Fruit fly (Drosophila melanogaster) whole organism, embryonic: ENCODE measurements around the gene PLCXD.

ENCODE experiments used
- ATbp ChIP-seq: fragments of 200-800 bp; sonication (Bioruptor generic); optimal IDR thresholded peaks from 2 replicates; lab custom pipeline; 2017; ENCODE audit warnings: missing biosample characterization, mild to moderate bottlenecking, missing genetic modification characterization, missing genetic modification reagents
- Asciz ChIP-seq: fragments of 200-800 bp; sonication (Bioruptor generic); optimal IDR thresholded peaks from 2 replicates; lab custom pipeline; 2017; ENCODE audit warnings: missing biosample characterization, mild to moderate bottlenecking, missing genetic modification characterization, missing genetic modification reagents
- Blimp-1 ChIP-seq: fragments of 200-800 bp; sonication (Bioruptor generic); optimal IDR thresholded peaks from 3 replicates; lab custom pipeline; 2018; ENCODE audit warnings: missing biosample characterization, missing genetic modification characterization, mild to moderate bottlenecking, moderate library complexity, missing genetic modification reagents
- CG10147 ChIP-seq: fragments of 200-800 bp; sonication (Bioruptor generic); optimal IDR thresholded peaks from 2 replicates; lab custom pipeline; 2019; ENCODE audit warnings: missing biosample characterization, mild to moderate bottlenecking, missing genetic modification characterization, moderate library complexity
- CG11085 ChIP-seq: fragments of 200-800 bp; sonication (Bioruptor generic); IDR thresholded peaks from 2 replicates; pipeline ENCODE4 v1.3.6; 2022; ENCODE audit warnings: missing biosample characterization, missing genetic modification characterization
- CG11504 ChIP-seq: fragments of 200-800 bp; sonication (Bioruptor generic); optimal IDR thresholded peaks from 3 replicates; lab custom pipeline; 2019; ENCODE audit warnings: missing biosample characterization, mild to moderate bottlenecking, missing genetic modification characterization, moderate library complexity
- CG1233 ChIP-seq: fragments of 200-800 bp; sonication (Bioruptor generic); optimal IDR thresholded peaks from 4 replicates; lab custom pipeline; 2018; ENCODE audit warnings: missing biosample characterization, mild to moderate bottlenecking, missing genetic modification characterization
- CG12942 ChIP-seq: fragments of 200-800 bp; sonication (Bioruptor generic); optimal IDR thresholded peaks from 3 replicates; lab custom pipeline; 2016; ENCODE audit warnings: missing biosample characterization, missing genetic modification characterization
- CG13624 ChIP-seq: fragments of 200-800 bp; sonication (Bioruptor generic); optimal IDR thresholded peaks from 2 replicates; lab custom pipeline; 2016; ENCODE audit warnings: missing biosample characterization, missing genetic modification characterization
- CG15696 ChIP-seq: fragments of 200-800 bp; sonication (Bioruptor generic); optimal IDR thresholded peaks from 2 replicates; lab custom pipeline; 2019; ENCODE audit warnings: missing biosample characterization, mild to moderate bottlenecking, missing genetic modification characterization, moderate library complexity
- CG16779 ChIP-seq: fragments of 200-800 bp; sonication (Bioruptor generic); IDR thresholded peaks from 2 replicates; pipeline ENCODE4 v1.3.6; 2022; ENCODE audit warnings: missing biosample characterization, missing genetic modification characterization
- CG1792 ChIP-seq: fragments of 200-800 bp; sonication (Bioruptor generic); optimal IDR thresholded peaks from 2 replicates; lab custom pipeline; 2016; ENCODE audit warnings: missing biosample characterization, missing genetic modification characterization
- CG30020 ChIP-seq: fragments of 200-800 bp; optimal IDR thresholded peaks from 2 replicates; lab custom pipeline; 2019; ENCODE audit warnings: missing biosample characterization, mild to moderate bottlenecking, missing genetic modification characterization, moderate library complexity
- CG31441 ChIP-seq: fragments of 200-800 bp; sonication (Bioruptor generic); IDR thresholded peaks from 2 replicates; pipeline ENCODE4 v1.3.6; 2022; ENCODE audit warnings: missing biosample characterization, missing genetic modification characterization
- CG4282 ChIP-seq: fragments of 200-800 bp; sonication (Bioruptor generic); optimal IDR thresholded peaks from 2 replicates; lab custom pipeline; 2016; ENCODE audit warnings: missing biosample characterization, missing genetic modification characterization
- CG7839 ChIP-seq: fragments of 200-800 bp; sonication (Bioruptor generic); optimal IDR thresholded peaks from 3 replicates; lab custom pipeline; 2018; ENCODE audit warnings: missing biosample characterization, mild to moderate bottlenecking, missing genetic modification characterization, moderate library complexity
- CG9817 ChIP-seq: fragments of 200-800 bp; sonication (Bioruptor generic); optimal IDR thresholded peaks from 2 replicates; lab custom pipeline; 2018; ENCODE audit warnings: missing biosample characterization, mild to moderate bottlenecking, missing genetic modification characterization, moderate library complexity
- Dip2 ChIP-seq: fragments of 200-800 bp; sonication (Bioruptor generic); IDR thresholded peaks from 2 replicates; pipeline ENCODE4 v1.3.6; 2022; ENCODE audit warnings: missing biosample characterization, missing genetic modification characterization
- Doc2 ChIP-seq: fragments of 200-800 bp; sonication (Bioruptor generic); IDR thresholded peaks from 2 replicates; pipeline ENCODE4 v1.3.6; 2022; ENCODE audit warnings: missing biosample characterization, missing genetic modification characterization
- Ets65A ChIP-seq: fragments of 200-800 bp; sonication (Bioruptor generic); peaks from one replicate; lab custom pipeline; 2016; ENCODE audit warnings: missing biosample characterization, missing genetic modification characterization
- Hr78 ChIP-seq, 2 experiments: fragments of 200-800 bp in 1 of 2; fragments of >200 bp in 1 of 2; sonication (Bioruptor generic) in 1 of 2; optimal IDR thresholded peaks; 2 replicates each; lab custom pipeline; 2017 to 2019; ENCODE audit warnings: missing biosample characterization in 2 of 2, missing genetic modification characterization in 2 of 2, mild to moderate bottlenecking in 1 of 2, moderate library complexity in 1 of 2
- Mes4 ChIP-seq: fragments of 200-800 bp; sonication (Bioruptor generic); optimal IDR thresholded peaks from 2 replicates; lab custom pipeline; 2016; ENCODE audit warnings: missing biosample characterization, missing genetic modification characterization
- NC2β ChIP-seq: fragments of 200-800 bp; sonication (Bioruptor generic); optimal IDR thresholded peaks from 2 replicates; lab custom pipeline; 2016; ENCODE audit warnings: missing biosample characterization, missing genetic modification characterization
- Vsx1 ChIP-seq: fragments of 200-800 bp; sonication (Bioruptor generic); optimal IDR thresholded peaks from 2 replicates; lab custom pipeline; 2017; ENCODE audit warnings: missing biosample characterization, mild to moderate bottlenecking, missing genetic modification characterization, missing genetic modification reagents
- YL-1 ChIP-seq: fragments of 200-800 bp; sonication (Bioruptor generic); optimal IDR thresholded peaks from 3 replicates; lab custom pipeline; 2017; ENCODE audit warnings: missing biosample characterization, mild to moderate bottlenecking, missing genetic modification characterization
- da ChIP-seq: fragments of 200-800 bp; sonication (Bioruptor generic); optimal IDR thresholded peaks from 2 replicates; lab custom pipeline; 2016; ENCODE audit warnings: missing biosample characterization, missing genetic modification characterization
- dmrt99B ChIP-seq: fragments of 200-800 bp; sonication (Bioruptor generic); optimal IDR thresholded peaks from 2 replicates; lab custom pipeline; 2018; ENCODE audit warnings: missing biosample characterization, mild to moderate bottlenecking, missing genetic modification characterization, moderate library complexity
- dpn ChIP-seq, 2 experiments: fragments of 200-800 bp; sonication (Bioruptor generic); optimal IDR thresholded peaks; 3 replicates each; lab custom pipeline; 2016; ENCODE audit warnings: missing biosample characterization in 2 of 2, missing genetic modification characterization in 2 of 2
- eyg ChIP-seq: fragments of 200-800 bp; sonication (Bioruptor generic); optimal IDR thresholded peaks from 3 replicates; lab custom pipeline; 2016; ENCODE audit warnings: missing biosample characterization, missing genetic modification characterization
- fu2 ChIP-seq: fragments of 200-800 bp; sonication (Bioruptor generic); optimal IDR thresholded peaks from 2 replicates; lab custom pipeline; 2016; ENCODE audit warnings: missing biosample characterization, missing genetic modification characterization
- h ChIP-seq: fragments of >200 bp; optimal IDR thresholded peaks from 2 replicates; lab custom pipeline; 2017
- hb ChIP-seq: fragments of 200-800 bp; sonication (Bioruptor generic); IDR thresholded peaks from 3 replicates; pipeline ENCODE4 v1.3.6; 2022; ENCODE audit warnings: missing biosample characterization, missing genetic modification characterization; ENCODE audit not compliant: partially characterized antibody
- jing ChIP-seq: fragments of 200-800 bp; sonication (Bioruptor generic); optimal IDR thresholded peaks from 2 replicates; lab custom pipeline; 2018; ENCODE audit warnings: missing biosample characterization, mild to moderate bottlenecking, missing genetic modification characterization
- jumu ChIP-seq: fragments of 200-800 bp; sonication (Bioruptor generic); optimal IDR thresholded peaks from 3 replicates; lab custom pipeline; 2016; ENCODE audit warnings: missing biosample characterization, missing genetic modification characterization
- nau ChIP-seq: fragments of 200-800 bp; sonication (Bioruptor generic); optimal IDR thresholded peaks from 3 replicates; lab custom pipeline; 2017; ENCODE audit warnings: missing biosample characterization, mild to moderate bottlenecking, missing genetic modification characterization, missing genetic modification reagents
- pb ChIP-seq: fragments of 200-800 bp; sonication (Bioruptor generic); optimal IDR thresholded peaks from 3 replicates; lab custom pipeline; 2016; ENCODE audit warnings: missing biosample characterization, missing genetic modification characterization
- pum ChIP-seq: fragments of 200-800 bp; sonication (Bioruptor generic); optimal IDR thresholded peaks from 2 replicates; lab custom pipeline; 2016; ENCODE audit warnings: missing biosample characterization, missing genetic modification characterization
- repo ChIP-seq: fragments of 200-800 bp; sonication (Bioruptor generic); optimal IDR thresholded peaks from 2 replicates; lab custom pipeline; 2016; ENCODE audit warnings: missing biosample characterization, missing genetic modification characterization
- sima ChIP-seq: fragments of 200-800 bp; sonication (Bioruptor generic); optimal IDR thresholded peaks from 2 replicates; lab custom pipeline; 2016; ENCODE audit warnings: missing biosample characterization, missing genetic modification characterization
- slbo ChIP-seq: fragments of 200-800 bp; sonication (Bioruptor generic); IDR thresholded peaks from 2 replicates; pipeline ENCODE4 v1.3.6; 2022; ENCODE audit warnings: missing biosample characterization, missing genetic modification characterization
- tap ChIP-seq: fragments of 200-800 bp; optimal IDR thresholded peaks from 3 replicates; lab custom pipeline; 2019; ENCODE audit warnings: missing biosample characterization, mild to moderate bottlenecking, missing genetic modification characterization, moderate library complexity
- vvl ChIP-seq: fragments of 200-800 bp; sonication (Bioruptor generic); IDR thresholded peaks from 2 replicates; pipeline ENCODE4 v1.3.6; 2022; ENCODE audit warnings: missing biosample characterization, missing genetic modification characterization

PLCXD gene

DNA sequence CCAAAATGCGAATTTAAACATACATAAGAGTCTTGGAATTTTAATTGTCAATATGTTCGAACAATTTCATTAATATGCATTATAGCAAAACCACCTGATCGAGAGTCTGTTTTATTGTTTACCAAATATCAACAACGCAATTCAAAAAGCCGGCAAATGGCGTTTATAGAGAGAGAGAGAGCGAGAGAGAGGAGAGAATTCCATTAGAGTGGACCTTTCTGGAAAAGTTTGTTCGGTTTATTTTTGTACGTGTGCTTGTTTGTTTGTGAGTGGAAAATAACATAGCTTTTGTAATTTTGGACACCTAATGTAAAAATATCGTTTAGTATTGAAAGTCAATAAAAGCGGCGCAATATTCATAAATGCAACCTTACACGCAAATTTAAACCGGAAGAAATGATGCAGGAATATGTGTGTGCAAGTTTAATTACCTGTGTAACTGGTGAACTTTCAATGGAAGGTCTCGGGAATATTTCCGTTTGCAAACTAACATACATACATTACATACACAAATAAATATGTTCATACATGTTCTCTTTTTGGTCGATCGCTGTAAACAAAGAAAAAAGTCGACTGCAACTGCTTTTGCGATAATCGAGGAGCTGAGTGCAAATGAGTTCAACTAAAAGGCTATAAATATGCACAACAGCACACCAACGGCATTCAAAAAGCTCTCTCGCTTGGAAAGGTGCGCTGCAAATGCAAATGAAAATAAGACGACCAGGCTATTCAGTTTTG lies 4.4 kb upstream of the PLCXD start, which contains the start of gene CG6785 (continued):
- TF ChIP-seq jing (GFP tag; lab: Kevin White, UChicago), result peak; percentile 27
- peak; percentile 62 for TF ChIP-seq pum (GFP tag; lab: Kevin White, UChicago)
- peak; percentile 81 for TF ChIP-seq repo
- TF ChIP-seq CG11504 (tag; lab: Kevin White, UChicago), result peak; percentile 80
- TF ChIP-seq fu2 (GFP tag; lab: Kevin White, UChicago), result no peak
- peak; percentile 56 for TF ChIP-seq CG9817 (tag; lab: Kevin White, UChicago)
- TF ChIP-seq hb (GFP tag; lab: Robert Waterston, UW), result no peak
- TF ChIP-seq pb (GFP tag; lab: Kevin White, UChicago), result peak; percentile 74
- TF ChIP-seq CG15696, result peak; percentile 51
- peak; percentile 84 for TF ChIP-seq CG12942 (GFP tag; lab: Kevin White, UChicago)
- TF ChIP-seq Blimp-1, result peak; percentile 72
- TF ChIP-seq CG31441 (GFP tag; lab: Robert Waterston, UW), result peak; percentile 66
- peak; percentile 91 for TF ChIP-seq NC2β (GFP tag; lab: Kevin White, UChicago)
- peak; percentile 85 for TF ChIP-seq CG1233
- TF ChIP-seq h (lab: Kevin White, UChicago), result no peak
- TF ChIP-seq nau, result peak; percentile 61
- no peak for TF ChIP-seq slbo (GFP tag; lab: Robert Waterston, UW)
- TF ChIP-seq YL-1 (GFP tag; lab: Kevin White, UChicago), result peak; percentile 92
- no peak for TF ChIP-seq Ets65A
- peak; percentile 77 for TF ChIP-seq vvl
- peak; percentile 70 to 80 for TF ChIP-seq dpn (GFP tag; optimal IDR thresholded peaks at IDR 0.05; lab: Kevin White, UChicago)
- peak; percentile 64 for TF ChIP-seq CG4282 (GFP tag; lab: Kevin White, UChicago)
- peak in 1 of 2 experiments; percentile 52 for TF ChIP-seq Hr78 (GFP tag; optimal IDR thresholded peaks at IDR 0.05; lab: Kevin White, UChicago)
- TF ChIP-seq CG13624 (GFP tag; lab: Kevin White, UChicago), result peak; percentile 94
- peak; percentile 75 for TF ChIP-seq CG1792 (GFP tag; lab: Kevin White, UChicago)
- TF ChIP-seq ATbp (GFP tag; lab: Kevin White, UChicago), result peak; percentile 98
- TF ChIP-seq CG7839 (tag; lab: Kevin White, UChicago), result peak; percentile 64
- TF ChIP-seq Vsx1 (GFP tag; lab: Kevin White, UChicago), result peak; percentile 93
- peak; percentile 64 for TF ChIP-seq da (GFP tag; lab: Kevin White, UChicago)
- no peak for TF ChIP-seq Doc2 (GFP tag; lab: Robert Waterston, UW)
- peak; percentile 81 for TF ChIP-seq dmrt99B (tag; lab: Kevin White, UChicago)
- peak; percentile 52 for TF ChIP-seq CG10147 (GFP tag; lab: Kevin White, UChicago)
- peak; percentile 91 for TF ChIP-seq Mes4 (GFP tag; lab: Kevin White, UChicago)
- TF ChIP-seq sima, result peak; percentile 68
- peak; percentile 38 for TF ChIP-seq jumu (GFP tag; lab: Kevin White, UChicago)
- no peak for TF ChIP-seq CG11085 (GFP tag; lab: Robert Waterston, UW)
- peak; percentile 98 for TF ChIP-seq Asciz (GFP tag; lab: Kevin White, UChicago)
- TF ChIP-seq eyg (GFP tag; lab: Kevin White, UChicago), result peak; percentile 90
- 0 out of 2 replicates have a peak, but pooled peaks have one; percentile 19 for TF ChIP-seq CG16779 (GFP tag; lab: Robert Waterston, UW)
- TF ChIP-seq Dip2 (GFP tag; lab: Robert Waterston, UW), result no peak
- TF ChIP-seq tap (tag; lab: Kevin White, UChicago), result peak; percentile 76
- TF ChIP-seq CG30020 (tag; lab: Kevin White, UChicago), result peak; percentile 24
